Worm (Caenorhabditis elegans) whole organism, midembryonic: ENCODE results near the gene abf-3.

ENCODE experiments used
- cog-1 ChIP-seq: sonication (generic microtip); optimal IDR thresholded peaks from 2 replicates; lab custom pipeline; 2016; ENCODE audit warnings: missing genetic modification characterization, missing compliant biosample characterization
- klf-2 ChIP-seq: fragments of 200-800 bp; sonication (Bioruptor generic); conservative IDR thresholded peaks from 2 replicates; pipeline ENCODE4 v1.3.6; 2022; ENCODE audit warnings: missing genetic modification reagents, missing genetic modification characterization, missing compliant biosample characterization
- tab-1 ChIP-seq: fragments of 200-800 bp; sonication (Bioruptor generic); IDR thresholded peaks from 2 replicates; pipeline ENCODE4 v1.3.6; 2022; ENCODE audit warnings: missing genetic modification characterization, missing compliant biosample characterization

ce11 chrV:15826110-15826509 lies 8.5 kb upstream of the abf-3 start, which contains the start of gene srbc-51:
- TF ChIP-seq klf-2 (GFP tag; lab: Robert Waterston, UW) (no peak), cog-1 (tag; lab: Kevin White, UChicago) (no peak), tab-1 (no peak)
